Fruit fly (Drosophila melanogaster): ENCODE results near the gene CG3176.

DNA sequence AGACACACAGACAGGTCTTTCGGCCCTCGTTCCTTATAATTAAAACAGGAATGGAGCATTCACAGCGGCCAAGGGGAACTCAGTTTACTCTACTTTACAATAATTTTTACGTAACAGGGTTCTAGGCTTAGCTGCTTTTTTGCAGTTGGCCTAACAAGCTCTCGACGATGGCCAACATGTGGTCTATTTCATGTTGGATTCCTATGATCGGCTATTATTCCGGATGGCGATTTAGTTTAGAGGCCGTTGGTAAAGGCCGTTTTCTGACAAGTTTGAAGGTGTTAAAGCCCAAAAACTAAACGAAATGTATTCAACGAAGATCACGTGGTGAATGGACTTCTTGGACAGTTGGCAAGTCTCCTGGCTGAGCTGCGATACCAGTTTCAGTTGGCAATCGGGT is 35.7 kb upstream of the CG3176 start:
- TF ChIP-seq CG12768 (GFP tag; optimal IDR thresholded peaks at IDR 0.05) (no peak), CG14711 (tag; optimal IDR thresholded peaks at IDR 0.05) (no peak), Hr96 (GFP tag; optimal IDR thresholded peaks at IDR 0.05) (no peak), tj (GFP tag; optimal IDR thresholded peaks at IDR 0.05) (no peak), CG7045 (GFP tag; optimal IDR thresholded peaks at IDR 0.05) (no peak), CG7101 (tag; optimal IDR thresholded peaks at IDR 0.05) (no peak), toe (GFP tag; optimal IDR thresholded peaks at IDR 0.05) (no peak)
